Fruit fly (Drosophila melanogaster): ENCODE measurements around the gene CG17078.

The CG17078 gene

DNA sequence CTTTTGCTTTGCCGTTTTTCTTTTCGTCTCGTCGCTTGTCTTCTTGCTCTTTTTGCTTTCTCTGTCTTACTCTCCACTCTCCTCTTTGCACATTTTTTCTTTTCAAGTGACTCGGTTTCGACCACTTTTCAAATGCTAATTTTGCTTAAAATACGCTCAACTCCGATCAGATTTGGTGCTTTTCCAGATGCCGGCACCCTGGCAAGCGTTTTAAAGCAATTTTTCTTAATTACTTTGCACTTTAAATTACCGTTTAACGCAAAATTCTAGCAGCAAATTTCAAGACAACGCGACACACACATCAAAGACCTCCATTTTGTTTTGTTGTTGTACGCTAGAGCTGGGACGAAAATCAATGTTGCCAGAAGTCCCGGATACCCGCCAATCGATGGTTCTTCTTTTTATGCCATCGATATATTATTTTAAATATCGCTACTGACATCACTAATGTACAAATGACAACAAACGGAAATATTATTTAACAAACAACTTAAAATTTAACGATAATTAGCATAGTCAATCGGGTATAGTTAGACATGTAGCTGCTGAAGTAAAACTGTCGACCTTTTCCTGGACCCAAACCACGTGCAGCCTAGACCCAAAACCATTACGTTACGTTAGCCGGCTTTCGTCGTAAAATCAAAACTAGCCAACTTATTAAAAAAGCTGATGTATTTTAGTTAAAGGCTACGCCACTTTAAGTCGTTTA, 27.4 kb downstream of the CG17078 start, which contains the start of gene kis (continued):
- TF ChIP-seq Taf1 (GFP tag; IDR thresholded peaks at IDR 0.05) (no peak), oc (tag; optimal IDR thresholded peaks at IDR 0.05) (no peak), CG31224 (GFP tag; IDR thresholded peaks at IDR 0.05) (no peak), CG10366 (GFP tag; IDR thresholded peaks at IDR 0.05) (peak; percentile 20; the same call in 1 of the 2 replicates), CG12299 (tag; optimal IDR thresholded peaks at IDR 0.05) (peak; percentile 40), Ssrp (tag; optimal IDR thresholded peaks at IDR 0.05) (no peak), Fer1 (GFP tag; optimal IDR thresholded peaks at IDR 0.05) (peak; percentile 63), CG16815 (GFP tag; optimal IDR thresholded peaks at IDR 0.05) (no peak), TFAM (GFP tag; optimal IDR thresholded peaks at IDR 0.05) (no peak), CG11723 (GFP tag; optimal IDR thresholded peaks at IDR 0.05) (no peak), Awh (GFP tag; IDR thresholded peaks at IDR 0.05) (no peak), chif (GFP tag; optimal IDR thresholded peaks at IDR 0.05) (peak in 1 of 2 experiments; percentile 24), CG17802 (tag; optimal IDR thresholded peaks at IDR 0.05) (no peak), grau (tag; optimal IDR thresholded peaks at IDR 0.05) (peak; percentile 39), CG17829 (tag; optimal IDR thresholded peaks at IDR 0.05) (peak; percentile 37), Lpt (GFP tag; optimal IDR thresholded peaks at IDR 0.05) (no peak), Fer3 (tag; optimal IDR thresholded peaks at IDR 0.05) (peak; percentile 37), Med (GFP tag) (peak; percentile 91), CG1792 (GFP tag; optimal IDR thresholded peaks at IDR 0.05) (peak; percentile 16), bbx (GFP tag; IDR thresholded peaks at IDR 0.05; ENCODE audit: partially characterized antibody) (peak; percentile 98), slbo (GFP tag; IDR thresholded peaks at IDR 0.05) (peak; percentile 61), ssp (GFP tag; IDR thresholded peaks at IDR 0.05) (no peak), Chrac-16 (GFP tag; optimal IDR thresholded peaks at IDR 0.05) (peak; percentile 3), CG7839 (tag; optimal IDR thresholded peaks at IDR 0.05) (peak; percentile 35), CG9437 (GFP tag; optimal IDR thresholded peaks at IDR 0.05) (peak; percentile 100), CG12744 (GFP tag; optimal IDR thresholded peaks at IDR 0.05) (peak; percentile 17), nau (GFP tag; optimal IDR thresholded peaks at IDR 0.05) (no peak), CG10431 (GFP tag; optimal IDR thresholded peaks at IDR 0.05) (peak; percentile 16), MBD-R2 (GFP tag; IDR thresholded peaks at IDR 0.05) (peak; percentile 50), CG15269 (tag; optimal IDR thresholded peaks at IDR 0.05) (peak; percentile 25), Opbp (GFP tag; IDR thresholded peaks at IDR 0.05; ENCODE audit: partially characterized antibody) (peak; percentile 97), odd (GFP tag; optimal IDR thresholded peaks at IDR 0.05) (no peak), CG4854 (GFP tag; optimal IDR thresholded peaks at IDR 0.05) (peak; percentile 30), CG3726 (GFP tag; IDR thresholded peaks at IDR 0.05) (no peak), CG3847 (GFP tag; IDR thresholded peaks at IDR 0.05) (peak; percentile 61), CG4360 (GFP tag; IDR thresholded peaks at IDR 0.05) (peak; percentile 95), otp (GFP tag; IDR thresholded peaks at IDR 0.05) (no peak), CG32767 (GFP tag; IDR thresholded peaks at IDR 0.05) (peak; percentile 51; the same call in 1 of the 2 replicates), grn (GFP tag; optimal IDR thresholded peaks at IDR 0.05) (no peak), dm (GFP tag; optimal IDR thresholded peaks at IDR 0.05) (peak; percentile 55), dmrt99B (tag; optimal IDR thresholded peaks at IDR 0.05) (no peak), Hand (GFP tag; optimal IDR thresholded peaks at IDR 0.05) (no peak), Usf (GFP tag; optimal IDR thresholded peaks at IDR 0.05) (no peak), Xbp1 (GFP tag; optimal IDR thresholded peaks at IDR 0.05) (peak; percentile 45), CG18262 (tag; optimal IDR thresholded peaks at IDR 0.05) (peak; percentile 25), CG1529 (GFP tag; optimal IDR thresholded peaks at IDR 0.05) (no peak), sna (GFP tag; IDR thresholded peaks at IDR 0.05; ENCODE audit: partially characterized antibody) (peak; percentile 97), CG33557 (GFP tag; optimal IDR thresholded peaks at IDR 0.05) (peak; percentile 8), trh (GFP tag; optimal IDR thresholded peaks at IDR 0.05) (no peak), HLH4C (GFP tag; IDR thresholded peaks at IDR 0.05; ENCODE audit: partially characterized antibody) (peak; percentile 91)
